Worm (Caenorhabditis elegans): ENCODE data around the gene C34D4.10.

The C34D4.10 gene

DNA sequence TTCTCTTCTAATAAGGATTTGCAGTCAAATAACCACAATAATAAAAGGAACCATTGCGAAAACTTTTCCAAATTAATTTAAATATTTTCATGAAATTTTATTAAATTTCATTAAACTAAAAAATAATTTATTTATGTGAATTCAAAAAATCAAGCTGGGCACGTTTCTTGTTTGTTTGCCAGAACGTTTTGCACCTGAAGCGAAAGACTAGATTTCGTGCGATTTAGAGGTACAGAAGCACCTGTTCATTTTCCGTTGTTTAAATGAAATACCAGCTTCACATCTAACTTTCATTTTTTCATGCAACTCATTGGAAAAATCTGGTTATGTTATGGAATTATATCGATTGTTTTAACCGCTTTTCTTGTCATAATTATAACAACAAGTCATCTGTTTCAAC is 49.1 kb downstream of the C34D4.10 start, which contains the start of gene srg-48:
Gene srg-48, plus strand, starts transcription at position 301 of the 400 bp plus-strand sequence.
- TF ChIP-seq nhr-23 (tag; optimal IDR thresholded peaks at IDR 0.05) (no peak), nhr-11 (tag; optimal IDR thresholded peaks at IDR 0.05) (no peak), unc-39 (tag; optimal IDR thresholded peaks at IDR 0.05) (no peak), ZK546.5 (tag; optimal IDR thresholded peaks at IDR 0.05) (no peak), ztf-4 (tag; optimal IDR thresholded peaks at IDR 0.05) (no peak)
